Worm (Caenorhabditis elegans) whole organism, young adult: ENCODE data around the gene srh-146.

ENCODE experiments used
- atf-7 ChIP-seq: sonication (generic microtip); optimal IDR thresholded peaks from 2 replicates; lab custom pipeline; 2017; ENCODE audit warnings: mild to moderate bottlenecking, missing genetic modification characterization, missing compliant biosample characterization
- ets-4 ChIP-seq: fragments of 200-800 bp; sonication (Bioruptor generic); optimal IDR thresholded peaks from 2 replicates; lab custom pipeline; 2018; ENCODE audit warnings: mild to moderate bottlenecking, missing genetic modification characterization, missing compliant biosample characterization
- hsf-1 ChIP-seq: fragments of 200-800 bp; sonication (Bioruptor generic); IDR thresholded peaks from 2 replicates; pipeline ENCODE4 v1.3.6; 2022; ENCODE audit warnings: missing genetic modification reagents, missing genetic modification characterization, missing compliant biosample characterization
- let-526 ChIP-seq: fragments of 200-800 bp; sonication (Bioruptor generic); IDR thresholded peaks from 2 replicates; pipeline ENCODE4 v1.3.6; 2022; ENCODE audit warnings: missing genetic modification reagents, missing genetic modification characterization, missing compliant biosample characterization
- madf-8 ChIP-seq: fragments of 200-800 bp; sonication (Bioruptor generic); conservative IDR thresholded peaks from 2 replicates; pipeline ENCODE4 v1.3.6; 2022; ENCODE audit warnings: missing genetic modification reagents, missing genetic modification characterization, missing compliant biosample characterization
- nhr-120 ChIP-seq: fragments of 200-800 bp; sonication (Bioruptor generic); IDR thresholded peaks from 2 replicates; pipeline ENCODE4 v1.3.6; 2022; ENCODE audit warnings: missing genetic modification characterization, missing compliant biosample characterization
- nhr-90 ChIP-seq: sonication (generic microtip); optimal IDR thresholded peaks from 2 replicates; lab custom pipeline; 2016; ENCODE audit warnings: missing genotype, mild to moderate bottlenecking, missing genetic modification characterization, missing compliant biosample characterization
- unc-62 ChIP-seq: fragments of 150-350 bp; optimal IDR thresholded peaks from 2 replicates; lab custom pipeline; 2014; ENCODE audit warnings: missing biosample characterization, missing genetic modification reagents, missing genetic modification characterization

- TF ChIP-seq hsf-1 (GFP tag; lab: Robert Waterston, UW) (no peak), madf-8 (GFP tag; lab: Robert Waterston, UW) (no peak), ets-4 (GFP tag; lab: Kevin White, UChicago) (no peak), nhr-120 (GFP tag; lab: Robert Waterston, UW) (no peak), atf-7 (tag; lab: Kevin White, UChicago) (no peak), nhr-90 (no peak), unc-62 (GFP tag; lab: Kevin White, UChicago) (no peak), let-526 (GFP tag; lab: Robert Waterston, UW) (no peak)
Measured at ce11 chrV:2892976-2893375, 21.1 kb upstream of the srh-146 start, which contains the start of gene srh-127.
